Fruit fly (Drosophila melanogaster) whole organism, embryonic: ENCODE results near the gene IntS6.

Experiments
- Adf1 ChIP-seq: fragments of 200-800 bp; sonication (Bioruptor generic); IDR thresholded peaks from 2 replicates; pipeline ENCODE4 v1.3.6; 2022; ENCODE audit warnings: missing biosample characterization, missing genetic modification characterization
- Aef1 ChIP-seq: fragments of 200-800 bp; sonication (Bioruptor generic); IDR thresholded peaks from 3 replicates; pipeline ENCODE4 v1.3.6; 2022; ENCODE audit warnings: missing biosample characterization, missing genetic modification characterization
- Asciz ChIP-seq: fragments of 200-800 bp; sonication (Bioruptor generic); optimal IDR thresholded peaks from 2 replicates; lab custom pipeline; 2017; ENCODE audit warnings: missing biosample characterization, mild to moderate bottlenecking, missing genetic modification characterization, missing genetic modification reagents
- Atf-2 ChIP-seq: fragments of 200-800 bp; sonication (Bioruptor generic); optimal IDR thresholded peaks from 2 replicates; lab custom pipeline; 2016; ENCODE audit warnings: missing biosample characterization, missing genetic modification characterization
- CG12659 ChIP-seq: fragments of 200-800 bp; sonication (Bioruptor generic); optimal IDR thresholded peaks from 3 replicates; lab custom pipeline; 2017; ENCODE audit warnings: mild to moderate bottlenecking, missing biosample characterization, missing genetic modification reagents, missing genetic modification characterization
- CG12744 ChIP-seq: fragments of 200-800 bp; sonication (Bioruptor generic); optimal IDR thresholded peaks from 2 replicates; lab custom pipeline; 2016; ENCODE audit warnings: missing biosample characterization, missing genetic modification characterization
- CG13624 ChIP-seq: fragments of 200-800 bp; sonication (Bioruptor generic); optimal IDR thresholded peaks from 2 replicates; lab custom pipeline; 2016; ENCODE audit warnings: missing biosample characterization, missing genetic modification characterization
- CG13775 ChIP-seq: fragments of 200-800 bp; sonication (Bioruptor generic); optimal IDR thresholded peaks from 3 replicates; lab custom pipeline; 2017; ENCODE audit warnings: missing biosample characterization, mild to moderate bottlenecking, missing genetic modification characterization
- CG14860 ChIP-seq: fragments of 200-800 bp; sonication (Bioruptor generic); IDR thresholded peaks from 3 replicates; pipeline ENCODE4 v1.3.6; 2022; ENCODE audit warnings: missing biosample characterization, missing genetic modification characterization; ENCODE audit not compliant: partially characterized antibody
- CG1529 ChIP-seq: fragments of 200-800 bp; sonication (Bioruptor generic); optimal IDR thresholded peaks from 3 replicates; lab custom pipeline; 2018; ENCODE audit warnings: missing biosample characterization, missing genetic modification characterization
- CG1603 ChIP-seq: fragments of 200-800 bp; sonication (Bioruptor generic); optimal IDR thresholded peaks from 2 replicates; lab custom pipeline; 2019; ENCODE audit warnings: missing biosample characterization, mild to moderate bottlenecking, missing genetic modification characterization, moderate library complexity
- CG18011 ChIP-seq: fragments of 200-800 bp; sonication (Bioruptor generic); optimal IDR thresholded peaks from 2 replicates; lab custom pipeline; 2017; ENCODE audit warnings: missing biosample characterization, missing genetic modification characterization, mild to moderate bottlenecking, moderate library complexity, missing genotype
- CG2199 ChIP-seq: fragments of 200-800 bp; sonication (Bioruptor generic); IDR thresholded peaks from 3 replicates; pipeline ENCODE4 v1.3.6; 2022; ENCODE audit warnings: missing biosample characterization, missing genetic modification characterization
- CG2712 ChIP-seq: fragments of 200-800 bp; optimal IDR thresholded peaks from 3 replicates; lab custom pipeline; 2019; ENCODE audit warnings: missing biosample characterization, mild to moderate bottlenecking, missing genetic modification characterization, moderate library complexity
- CG31441 ChIP-seq: fragments of 200-800 bp; sonication (Bioruptor generic); IDR thresholded peaks from 2 replicates; pipeline ENCODE4 v1.3.6; 2022; ENCODE audit warnings: missing biosample characterization, missing genetic modification characterization
- CG4328 ChIP-seq: fragments of 200-800 bp; sonication (Bioruptor generic); optimal IDR thresholded peaks from 3 replicates; lab custom pipeline; 2017; ENCODE audit warnings: missing biosample characterization, missing genetic modification reagents, missing genetic modification characterization
- CG4730 ChIP-seq: fragments of 200-800 bp; sonication (Bioruptor generic); IDR thresholded peaks from 2 replicates; pipeline ENCODE4 v1.3.6; 2022; ENCODE audit warnings: missing biosample characterization, missing genetic modification characterization
- CG5245 ChIP-seq: fragments of 200-800 bp; sonication (Bioruptor generic); optimal IDR thresholded peaks from 3 replicates; lab custom pipeline; 2016; ENCODE audit warnings: missing biosample characterization, missing genetic modification characterization
- CG6813 ChIP-seq: fragments of 200-800 bp; sonication (Bioruptor generic); optimal IDR thresholded peaks from 2 replicates; lab custom pipeline; 2017; ENCODE audit warnings: missing biosample characterization, missing genetic modification characterization, mild to moderate bottlenecking, moderate library complexity, missing genetic modification reagents
- CG9215 ChIP-seq: fragments of 200-800 bp; sonication (Bioruptor generic); IDR thresholded peaks from 2 replicates; pipeline ENCODE4 v1.3.6; 2022; ENCODE audit warnings: missing biosample characterization, missing genetic modification characterization
- CG9609 ChIP-seq: fragments of 200-800 bp; sonication (Bioruptor generic); optimal IDR thresholded peaks from 3 replicates; lab custom pipeline; 2016; ENCODE audit warnings: missing biosample characterization, missing genetic modification characterization
- Chrac-16 ChIP-seq: fragments of 200-800 bp; sonication (Bioruptor generic); optimal IDR thresholded peaks from 3 replicates; lab custom pipeline; 2016; ENCODE audit warnings: missing biosample characterization, missing genetic modification characterization
- Dll ChIP-seq: fragments of 200-800 bp; sonication (Bioruptor generic); IDR thresholded peaks from 4 replicates; pipeline ENCODE4 v1.3.6; 2022; ENCODE audit warnings: missing biosample characterization, missing genetic modification characterization; ENCODE audit not compliant: partially characterized antibody
- Doc2 ChIP-seq: fragments of 200-800 bp; sonication (Bioruptor generic); IDR thresholded peaks from 2 replicates; pipeline ENCODE4 v1.3.6; 2022; ENCODE audit warnings: missing biosample characterization, missing genetic modification characterization
- GATAe ChIP-seq: fragments of 200-800 bp; sonication (Bioruptor generic); conservative IDR thresholded peaks from 2 replicates; pipeline ENCODE4 v1.3.6; 2022; ENCODE audit warnings: missing biosample characterization, missing genetic modification characterization
- Hand ChIP-seq: fragments of 200-800 bp; sonication (Bioruptor generic); optimal IDR thresholded peaks from 2 replicates; lab custom pipeline; 2017; ENCODE audit warnings: mild to moderate bottlenecking, missing biosample characterization, missing genetic modification reagents, missing genetic modification characterization
- Lpt ChIP-seq: fragments of >200 bp; optimal IDR thresholded peaks from 2 replicates; lab custom pipeline; 2018; ENCODE audit warnings: missing biosample characterization, missing genetic modification characterization
- NFAT ChIP-seq: fragments of 200-800 bp; sonication (Bioruptor generic); IDR thresholded peaks from 2 replicates; pipeline ENCODE4 v1.3.6; 2022; ENCODE audit warnings: missing biosample characterization, missing genetic modification characterization
- Nf-YB ChIP-seq: fragments of 200-800 bp; sonication (Bioruptor generic); optimal IDR thresholded peaks from 3 replicates; lab custom pipeline; 2019; ENCODE audit warnings: missing biosample characterization, mild to moderate bottlenecking, missing genetic modification characterization, moderate library complexity
- Side ChIP-seq: fragments of 200-800 bp; sonication (Bioruptor generic); optimal IDR thresholded peaks from 2 replicates; lab custom pipeline; 2016; ENCODE audit warnings: missing biosample characterization, missing genetic modification characterization
- Sox100B ChIP-seq: fragments of 200-800 bp; sonication (Bioruptor generic); optimal IDR thresholded peaks from 3 replicates; lab custom pipeline; 2018; ENCODE audit warnings: missing biosample characterization, mild to moderate bottlenecking, missing genetic modification characterization
- ab ChIP-seq: fragments of 200-800 bp; sonication (Bioruptor generic); optimal IDR thresholded peaks from 2 replicates; lab custom pipeline; 2016; ENCODE audit warnings: missing biosample characterization, missing genetic modification characterization
- al ChIP-seq: fragments of 200-800 bp; sonication (Bioruptor generic); IDR thresholded peaks from 2 replicates; pipeline ENCODE4 v1.3.6; 2022; ENCODE audit warnings: missing biosample characterization, missing genetic modification characterization
- bigmax ChIP-seq: fragments of 200-800 bp; sonication (Bioruptor generic); optimal IDR thresholded peaks from 2 replicates; lab custom pipeline; 2018; ENCODE audit warnings: missing biosample characterization, mild to moderate bottlenecking, missing genetic modification characterization
- bsh ChIP-seq, 2 experiments: fragments of 200-800 bp; sonication (Bioruptor generic); optimal IDR thresholded peaks; 2 replicates each; lab custom pipeline; 2017 to 2018; ENCODE audit warnings: mild to moderate bottlenecking in 2 of 2, missing biosample characterization in 2 of 2, missing genetic modification characterization in 2 of 2, moderate library complexity in 1 of 2
- chinmo ChIP-seq: fragments of 200-800 bp; sonication (Bioruptor generic); IDR thresholded peaks from 4 replicates; pipeline ENCODE4 v1.3.6; 2022; ENCODE audit warnings: missing biosample characterization, missing genetic modification characterization; ENCODE audit not compliant: partially characterized antibody
- dysf ChIP-seq: fragments of 200-800 bp; sonication (Bioruptor generic); IDR thresholded peaks from 3 replicates; pipeline ENCODE4 v1.3.6; 2022; ENCODE audit warnings: missing biosample characterization, missing genetic modification characterization
- fru ChIP-seq: fragments of >200 bp; optimal IDR thresholded peaks from 2 replicates; lab custom pipeline; 2017
- hb ChIP-seq: fragments of 200-800 bp; sonication (Bioruptor generic); IDR thresholded peaks from 3 replicates; pipeline ENCODE4 v1.3.6; 2022; ENCODE audit warnings: missing biosample characterization, missing genetic modification characterization; ENCODE audit not compliant: partially characterized antibody
- her ChIP-seq: fragments of 200-800 bp; sonication (Bioruptor generic); optimal IDR thresholded peaks from 2 replicates; lab custom pipeline; 2016; ENCODE audit warnings: missing biosample characterization, missing genetic modification characterization
- lmd ChIP-seq: fragments of 200-800 bp; sonication (Bioruptor generic); IDR thresholded peaks from 2 replicates; pipeline ENCODE4 v1.3.6; 2022; ENCODE audit warnings: missing biosample characterization, missing genetic modification characterization
- nau ChIP-seq: fragments of 200-800 bp; sonication (Bioruptor generic); optimal IDR thresholded peaks from 3 replicates; lab custom pipeline; 2017; ENCODE audit warnings: missing biosample characterization, mild to moderate bottlenecking, missing genetic modification characterization, missing genetic modification reagents
- oc ChIP-seq: fragments of 200-800 bp; sonication (Bioruptor generic); optimal IDR thresholded peaks from 2 replicates; lab custom pipeline; 2018; ENCODE audit warnings: missing biosample characterization, mild to moderate bottlenecking, missing genetic modification characterization, moderate library complexity
- run ChIP-seq: fragments of 200-800 bp; sonication (Bioruptor generic); optimal IDR thresholded peaks from 3 replicates; lab custom pipeline; 2018; ENCODE audit warnings: missing biosample characterization, mild to moderate bottlenecking, missing genetic modification characterization
- sc ChIP-seq, 3 experiments: fragments of >200 bp in 2 of 3; fragments of 200-800 bp in 1 of 3; sonication (Bioruptor generic) in 1 of 3; optimal IDR thresholded peaks; 2 replicates in 2 of 3; 3 replicates in 1 of 3; lab custom pipeline; 2017; ENCODE audit warnings: mild to moderate bottlenecking in 1 of 3, missing biosample characterization in 1 of 3, missing genetic modification characterization in 1 of 3, missing genetic modification reagents in 1 of 3
- sd ChIP-seq: fragments of 200-800 bp; sonication (Bioruptor generic); optimal IDR thresholded peaks from 3 replicates; lab custom pipeline; 2018; ENCODE audit warnings: missing biosample characterization, mild to moderate bottlenecking, missing genetic modification characterization, moderate library complexity
- slp2 ChIP-seq: fragments of 200-800 bp; sonication (Bioruptor generic); optimal IDR thresholded peaks from 2 replicates; lab custom pipeline; 2016; ENCODE audit warnings: missing biosample characterization, missing genetic modification characterization
- sqz ChIP-seq: fragments of 200-800 bp; sonication (Bioruptor generic); optimal IDR thresholded peaks from 3 replicates; lab custom pipeline; 2018; ENCODE audit warnings: missing biosample characterization, mild to moderate bottlenecking, missing genetic modification characterization
- tap ChIP-seq: fragments of 200-800 bp; optimal IDR thresholded peaks from 3 replicates; lab custom pipeline; 2019; ENCODE audit warnings: missing biosample characterization, mild to moderate bottlenecking, missing genetic modification characterization, moderate library complexity
- tup ChIP-seq: fragments of 200-800 bp; sonication (Bioruptor generic); optimal IDR thresholded peaks from 2 replicates; lab custom pipeline; 2016; ENCODE audit warnings: missing biosample characterization, mild to moderate bottlenecking, missing genetic modification characterization, moderate library complexity

IntS6 gene

dm6 chrX:5705899-5706312 lies 41.1 kb downstream of the IntS6 start (continued):
- TF ChIP-seq sc (optimal IDR thresholded peaks at IDR 0.05; lab: Kevin White, UChicago) (no peak), sc (GFP tag; optimal IDR thresholded peaks at IDR 0.05; lab: Kevin White, UChicago) (no peak), Side (GFP tag; lab: Kevin White, UChicago) (peak; percentile 53), Doc2 (peak; percentile 78), ab (no peak), CG14860 (GFP tag; lab: Robert Waterston, UW) (no peak), CG1529 (GFP tag; lab: Kevin White, UChicago) (peak; percentile 44), tup (GFP tag; lab: Kevin White, UChicago) (peak; percentile 65), CG5245 (GFP tag; lab: Kevin White, UChicago) (peak; percentile 68), run (tag; lab: Kevin White, UChicago) (peak; percentile 74), hb (GFP tag; lab: Robert Waterston, UW) (no peak), sd (tag; lab: Kevin White, UChicago) (peak; percentile 49), CG2199 (GFP tag; lab: Robert Waterston, UW) (no peak), Dll (GFP tag; lab: Robert Waterston, UW) (no peak), Adf1 (GFP tag; lab: Robert Waterston, UW) (peak; percentile 55), CG4328 (GFP tag; lab: Kevin White, UChicago) (peak; percentile 69), NFAT (GFP tag; lab: Robert Waterston, UW) (peak; percentile 89), nau (no peak), CG1603 (tag; lab: Kevin White, UChicago) (peak; percentile 90), fru (lab: Kevin White, UChicago) (no peak), CG9609 (peak; percentile 29), CG9215 (GFP tag; lab: Robert Waterston, UW) (peak; percentile 90), oc (peak; percentile 39), CG4730 (GFP tag; lab: Robert Waterston, UW) (peak; percentile 88), dysf (peak; percentile 96), al (GFP tag; lab: Robert Waterston, UW) (peak; percentile 93), sqz (GFP tag; lab: Kevin White, UChicago) (peak; percentile 57), Asciz (GFP tag; lab: Kevin White, UChicago) (peak; percentile 79), CG12744 (peak; percentile 55), Sox100B (peak; percentile 79), Nf-YB (GFP tag; lab: Kevin White, UChicago) (peak; percentile 38), Chrac-16 (GFP tag; lab: Kevin White, UChicago) (peak; percentile 64), lmd (GFP tag; lab: Robert Waterston, UW) (peak; percentile 92), CG18011 (GFP tag; lab: Kevin White, UChicago) (peak; percentile 38), GATAe (peak; percentile 64; the same call in 1 of the 2 replicates), her (GFP tag; lab: Kevin White, UChicago) (peak; percentile 38), tap (tag; lab: Kevin White, UChicago) (peak; percentile 88), Lpt (GFP tag; lab: Kevin White, UChicago) (no peak), chinmo (GFP tag; lab: Robert Waterston, UW) (0 out of 4 replicates have a peak, but pooled peaks have one; percentile 22), CG2712 (peak; percentile 84), CG13624 (peak; percentile 68), CG13775 (GFP tag; lab: Kevin White, UChicago) (peak; percentile 60), bsh (GFP tag; optimal IDR thresholded peaks at IDR 0.05; lab: Kevin White, UChicago) (peak in 1 of 2 experiments; percentile 61), Atf-2 (no peak), slp2 (GFP tag; lab: Kevin White, UChicago) (peak; percentile 37), Hand (peak; percentile 54), CG31441 (peak; percentile 86), bigmax (GFP tag; lab: Kevin White, UChicago) (no peak), Aef1 (peak; percentile 90), CG6813 (GFP tag; lab: Kevin White, UChicago) (peak; percentile 76), CG12659 (GFP tag; lab: Kevin White, UChicago) (peak; percentile 79)
